Worm (Caenorhabditis elegans) whole organism, late embryonic: Measurements from ENCODE around the gene F10E9.3.

Experiments
- C38D4.7 ChIP-seq: fragments of 200-800 bp; sonication (Bioruptor generic); optimal IDR thresholded peaks from 2 replicates; lab custom pipeline; 2018; ENCODE audit warnings: mild to moderate bottlenecking, missing genetic modification characterization, moderate library complexity, missing compliant biosample characterization
- ama-1 ChIP-seq: fragments of 150-350 bp; optimal IDR thresholded peaks from 2 replicates; lab custom pipeline; 2014
- ceh-24 ChIP-seq: sonication (generic microtip); optimal IDR thresholded peaks from 2 replicates; lab custom pipeline; 2016; ENCODE audit warnings: mild to moderate bottlenecking, missing genetic modification characterization, missing compliant biosample characterization
- ceh-9 ChIP-seq: sonication (generic microtip); optimal IDR thresholded peaks from 2 replicates; lab custom pipeline; 2016; ENCODE audit warnings: mild to moderate bottlenecking, missing genetic modification characterization, inconsistent platforms, missing compliant biosample characterization
- ets-4 ChIP-seq: sonication (generic microtip); optimal IDR thresholded peaks from 2 replicates; lab custom pipeline; 2016; ENCODE audit warnings: missing genetic modification characterization, missing compliant biosample characterization
- hlh-13 ChIP-seq: fragments of 200-800 bp; sonication (Bioruptor generic); optimal IDR thresholded peaks from 2 replicates; lab custom pipeline; 2018; ENCODE audit warnings: mild to moderate bottlenecking, missing genetic modification characterization, missing compliant biosample characterization
- nfya-1 ChIP-seq: sonication (generic microtip); optimal IDR thresholded peaks from 2 replicates; lab custom pipeline; 2017; ENCODE audit warnings: missing genetic modification characterization, mild to moderate bottlenecking, missing compliant biosample characterization, antibody characterized with exemption, moderate library complexity
- pat-9 ChIP-seq: fragments of 200-800 bp; sonication (Bioruptor generic); optimal IDR thresholded peaks from 2 replicates; lab custom pipeline; 2018; ENCODE audit warnings: mild to moderate bottlenecking, missing genetic modification characterization, moderate library complexity, missing compliant biosample characterization
- rnt-1 ChIP-seq: sonication (generic microtip); optimal IDR thresholded peaks from 2 replicates; lab custom pipeline; 2016; ENCODE audit warnings: missing genetic modification characterization, missing compliant biosample characterization
- syd-9 ChIP-seq: sonication (generic microtip); optimal IDR thresholded peaks from 2 replicates; lab custom pipeline; 2016; ENCODE audit warnings: mild to moderate bottlenecking, missing genetic modification characterization, moderate library complexity, missing compliant biosample characterization
- unc-3 ChIP-seq, 2 experiments: fragments of 200-800 bp in 1 of 2; sonication (Bioruptor generic) in 1 of 2; sonication (generic microtip) in 1 of 2; conservative IDR thresholded peaks in 1 of 2; optimal IDR thresholded peaks in 1 of 2; 2 replicates each; pipeline versions ENCODE4 v1.3.6 to Lab custom; 2016 to 2022; ENCODE audit warnings: missing compliant biosample characterization in 2 of 2, missing genetic modification characterization in 2 of 2, missing genetic modification reagents in 1 of 2
- unc-42 ChIP-seq: sonication (generic microtip); optimal IDR thresholded peaks from 2 replicates; lab custom pipeline; 2016; ENCODE audit warnings: missing genotype, missing genetic modification characterization, missing compliant biosample characterization

F10E9.3 gene

DNA sequence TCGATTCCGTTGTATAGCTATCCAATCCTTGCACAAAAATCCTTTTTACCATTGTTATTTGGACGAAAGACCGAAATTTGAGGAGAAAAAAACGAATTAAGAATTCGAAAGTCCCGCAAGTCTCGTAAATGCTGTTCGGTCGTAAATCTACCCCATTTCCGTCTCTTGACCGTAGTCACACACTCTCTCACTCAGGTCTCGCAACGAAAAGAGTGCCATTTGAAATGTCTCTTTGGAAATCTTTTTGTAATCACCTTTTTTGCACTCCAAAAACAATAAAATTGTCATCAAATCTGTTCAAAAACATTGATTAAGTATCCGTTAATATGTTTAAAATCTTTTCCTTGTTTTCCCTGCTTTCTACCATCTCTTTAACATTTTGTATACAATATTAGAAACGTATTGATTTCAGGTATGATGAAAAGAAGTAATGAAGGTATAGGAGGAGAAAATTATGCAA, 47.4 kb downstream of the F10E9.3 start, which contains the start of the genes R05D3.8 and rfp-1 (continued):
- TF ChIP-seq pat-9: no peak
- TF ChIP-seq unc-42 (tag; lab: Kevin White, UChicago): peak; percentile 53
- TF ChIP-seq ets-4 (tag; lab: Kevin White, UChicago): no peak
- TF ChIP-seq nfya-1 (tag; lab: Kevin White, UChicago): peak; percentile 71
- TF ChIP-seq rnt-1 (tag; lab: Kevin White, UChicago): peak; percentile 46
- no peak for TF ChIP-seq C38D4.7 (GFP tag; lab: Kevin White, UChicago)
- no peak for TF ChIP-seq ceh-9 (tag; lab: Kevin White, UChicago)
- TF ChIP-seq unc-3 (GFP tag; conservative IDR thresholded peaks at IDR 0.05; lab: Robert Waterston, UW): no peak
- no peak for TF ChIP-seq unc-3 (tag; optimal IDR thresholded peaks at IDR 0.05; lab: Kevin White, UChicago)
- TF ChIP-seq ceh-24 (tag; lab: Kevin White, UChicago): no peak
- TF ChIP-seq hlh-13 (GFP tag; lab: Kevin White, UChicago): no peak
- no peak for TF ChIP-seq syd-9 (tag; lab: Kevin White, UChicago)
- TF ChIP-seq ama-1 (lab: Kevin White, UChicago): no peak
